Worm (Caenorhabditis elegans): ENCODE measurements around the gene zip-5.
A peak's percentile ranks its signal among the peaks of the same experiment; 100 is the strongest.

The zip-5 gene

DNA sequence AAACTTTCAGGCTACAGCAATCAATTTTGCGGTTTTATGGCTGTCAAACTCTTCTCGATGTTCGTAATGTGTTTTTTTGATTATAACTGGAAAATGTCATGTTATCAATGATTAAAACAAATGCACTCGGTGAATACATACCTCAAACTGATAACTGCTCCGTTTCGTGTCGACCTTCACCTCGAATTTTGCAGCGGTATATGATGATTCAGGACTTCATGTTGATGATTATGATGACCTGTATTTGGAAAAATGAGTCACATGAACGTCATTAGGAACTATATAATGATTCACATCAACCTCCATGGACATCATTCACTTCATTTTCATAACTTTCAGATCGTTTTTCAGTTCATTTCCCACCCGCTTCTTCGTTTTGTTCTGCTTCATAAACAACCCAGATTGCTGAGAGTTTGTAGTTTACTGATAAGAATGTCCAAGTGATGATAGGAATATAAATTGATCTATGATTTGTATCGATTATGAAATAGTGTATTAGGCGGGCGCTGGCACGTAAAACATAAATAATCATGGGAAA, 1.5 kb upstream of the zip-5 start:
- TF ChIP-seq elt-2 (tag; optimal IDR thresholded peaks at IDR 0.05) (peak; percentile 68), ceh-22 (tag; optimal IDR thresholded peaks at IDR 0.05) (no peak), ztf-16 (tag; optimal IDR thresholded peaks at IDR 0.05) (no peak), hlh-8 (tag; optimal IDR thresholded peaks at IDR 0.05) (no peak)

DNA sequence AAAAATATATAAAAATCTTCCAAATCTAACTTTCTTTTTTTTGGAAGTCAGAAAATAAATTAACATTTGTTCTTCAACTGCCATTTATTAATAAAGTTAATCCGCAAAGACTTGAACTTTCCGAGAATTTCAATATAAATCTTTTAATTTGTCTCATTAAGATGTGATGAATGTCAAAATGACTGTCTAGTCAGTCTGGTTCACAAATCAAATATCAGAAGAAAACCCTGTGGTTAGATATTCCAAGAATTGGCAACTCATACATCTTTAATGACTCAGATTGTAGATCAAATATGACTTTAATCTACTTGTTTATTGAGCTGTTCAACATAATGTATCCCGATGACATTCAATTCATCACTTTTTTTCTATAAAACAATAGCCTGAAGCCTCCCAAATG, 1.3 kb downstream of the zip-5 start:
- TF ChIP-seq elt-4 (tag; optimal IDR thresholded peaks at IDR 0.05) (no peak), ztf-16 (tag; optimal IDR thresholded peaks at IDR 0.05) (no peak), pros-1 (tag; optimal IDR thresholded peaks at IDR 0.05) (no peak), unc-3 (GFP tag; conservative IDR thresholded peaks at IDR 0.05) (no peak), unc-3 (tag; optimal IDR thresholded peaks at IDR 0.05) (no peak), T23F11.4 (GFP tag; optimal IDR thresholded peaks at IDR 0.05) (no peak), fax-1 (tag; optimal IDR thresholded peaks at IDR 0.05) (no peak), ahr-1 (tag; optimal IDR thresholded peaks at IDR 0.05) (no peak), che-1 (tag; optimal IDR thresholded peaks at IDR 0.05) (no peak), ceh-24 (tag; optimal IDR thresholded peaks at IDR 0.05) (no peak), fkh-10 (GFP tag; optimal IDR thresholded peaks at IDR 0.05) (no peak), tbx-7 (tag; optimal IDR thresholded peaks at IDR 0.05) (no peak), dve-1 (tag; optimal IDR thresholded peaks at IDR 0.05) (no peak), syd-9 (tag; optimal IDR thresholded peaks at IDR 0.05) (no peak), ceh-9 (tag; optimal IDR thresholded peaks at IDR 0.05) (no peak), hlh-6 (tag; optimal IDR thresholded peaks at IDR 0.05) (no peak), nhr-11 (tag; optimal IDR thresholded peaks at IDR 0.05) (no peak), nhr-232 (tag; optimal IDR thresholded peaks at IDR 0.05) (no peak), zip-5 (tag; optimal IDR thresholded peaks at IDR 0.05) (no peak), ceh-45 (GFP tag; IDR thresholded peaks at IDR 0.05) (no peak), rnt-1 (tag; optimal IDR thresholded peaks at IDR 0.05) (no peak)

DNA sequence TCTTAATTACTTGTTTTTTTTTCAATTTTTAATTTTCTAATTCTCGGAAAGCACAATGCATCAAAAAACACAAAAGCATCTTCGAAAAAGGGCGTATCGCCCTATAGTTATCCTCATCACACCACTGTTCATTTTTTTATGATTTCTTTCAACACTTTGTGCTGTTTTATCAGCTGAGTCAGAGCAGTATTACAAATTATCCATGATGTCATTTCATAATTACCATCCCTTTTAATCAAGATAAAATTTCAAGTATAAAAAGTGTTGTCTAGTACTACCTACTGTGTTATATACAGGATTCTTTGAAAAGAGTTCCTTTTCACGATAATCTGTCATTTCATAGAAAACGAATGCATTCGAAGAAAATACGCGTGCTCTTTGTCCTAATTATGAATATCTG, 2.3 kb downstream of the zip-5 start:
- TF ChIP-seq elt-4 (tag; optimal IDR thresholded peaks at IDR 0.05) (no peak), pax-1 (tag; optimal IDR thresholded peaks at IDR 0.05) (no peak), C38D4.7 (GFP tag; optimal IDR thresholded peaks at IDR 0.05) (no peak), che-1 (tag; optimal IDR thresholded peaks at IDR 0.05) (no peak), K02D7.2 (tag; optimal IDR thresholded peaks at IDR 0.05) (no peak), unc-86 (tag; optimal IDR thresholded peaks at IDR 0.05) (no peak)

DNA sequence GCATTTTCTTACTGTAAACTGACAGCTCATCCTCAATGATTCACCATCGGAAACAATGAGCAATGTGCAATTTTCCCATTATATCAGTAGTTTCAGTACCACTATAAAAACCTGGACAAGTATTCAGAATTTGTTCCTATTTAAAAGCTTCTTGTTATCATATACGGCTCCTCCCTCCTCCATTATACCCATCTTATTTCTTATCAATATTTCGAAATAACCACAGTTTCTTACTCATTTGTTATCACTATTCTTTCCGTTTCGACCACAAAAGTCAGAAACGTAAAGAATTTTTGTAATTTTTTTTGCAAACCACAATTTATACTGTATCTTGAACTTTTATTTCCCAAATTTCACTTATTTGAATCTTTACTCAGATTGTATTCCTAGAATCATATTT, 3.7 kb downstream of the zip-5 start:
- TF ChIP-seq mec-3 (tag; optimal IDR thresholded peaks at IDR 0.05; ENCODE audit: borderline replicate concordance) (no peak), unc-86 (tag; optimal IDR thresholded peaks at IDR 0.05) (no peak), elt-2 (tag; optimal IDR thresholded peaks at IDR 0.05) (peak; percentile 34), tbx-7 (tag; optimal IDR thresholded peaks at IDR 0.05) (no peak), fax-1 (tag; optimal IDR thresholded peaks at IDR 0.05) (no peak), nfya-1 (tag; optimal IDR thresholded peaks at IDR 0.05) (no peak)

DNA sequence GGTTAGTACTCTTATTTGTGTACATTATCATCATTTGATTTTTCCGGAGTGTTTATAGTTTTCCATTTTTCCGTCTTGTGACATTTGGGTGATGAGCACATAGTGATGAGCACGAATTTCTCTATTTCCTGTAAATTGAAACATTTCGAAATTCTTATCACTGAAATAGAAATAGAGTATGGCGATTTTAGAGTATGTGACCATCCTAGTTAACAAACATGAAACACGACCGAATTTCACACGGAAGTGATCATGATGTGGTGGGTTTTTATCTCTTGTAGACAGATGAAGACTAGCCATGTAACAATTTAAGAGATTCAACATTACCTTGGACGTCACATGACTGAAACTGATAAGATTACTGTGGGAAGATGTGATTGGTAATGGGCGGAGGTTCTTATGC, 4.9 kb downstream of the zip-5 start:
- TF ChIP-seq sox-2 (GFP tag; IDR thresholded peaks at IDR 0.05) (no peak), elt-2 (tag; optimal IDR thresholded peaks at IDR 0.05) (peak; percentile 21)

DNA sequence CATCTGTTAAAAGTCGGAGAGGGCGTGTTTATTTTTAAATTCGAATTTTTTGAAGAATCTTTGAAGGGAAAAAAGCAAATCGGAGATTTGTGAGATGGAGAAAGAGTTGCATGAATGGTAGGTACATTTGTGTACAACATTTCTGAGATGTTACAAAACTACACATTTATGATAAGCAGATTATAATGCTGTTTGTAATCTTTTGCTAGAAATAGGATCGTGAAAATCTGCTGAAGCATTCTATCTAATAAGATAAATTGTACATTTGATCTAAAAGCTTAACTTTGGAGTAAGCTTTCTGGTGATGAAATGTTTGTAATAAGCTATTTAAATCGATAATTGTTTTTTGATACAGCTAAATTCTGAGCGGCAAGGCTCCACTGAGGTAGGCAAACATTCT, 7.9 kb downstream of the zip-5 start:
- no peak for TF ChIP-seq ceh-2 (tag; optimal IDR thresholded peaks at IDR 0.05)

DNA sequence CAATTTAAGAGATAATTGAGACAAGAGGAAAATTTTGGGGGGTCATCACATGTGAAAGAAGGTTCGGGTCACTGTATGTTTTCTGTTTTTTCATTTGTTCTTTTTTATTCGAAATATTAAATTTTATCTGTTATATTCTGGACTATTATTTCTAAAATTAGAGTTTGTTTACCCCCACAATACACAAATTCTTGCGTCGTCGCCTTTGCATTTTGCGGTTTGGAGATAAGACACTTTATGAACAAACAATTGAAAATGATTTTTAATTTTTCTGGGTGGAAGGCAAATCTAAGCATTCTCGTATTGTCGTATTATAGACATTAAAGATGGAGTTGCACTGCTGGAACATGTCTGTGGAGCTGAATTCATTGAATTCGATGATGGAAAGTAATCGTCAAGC, 9.0 kb downstream of the zip-5 start:
- TF ChIP-seq madf-2 (tag; optimal IDR thresholded peaks at IDR 0.05) = no peak
- no peak for TF ChIP-seq ref-2 (tag; optimal IDR thresholded peaks at IDR 0.05)
- no peak for TF ChIP-seq ahr-1 (tag; optimal IDR thresholded peaks at IDR 0.05)

Data from whole organism, late embryonic.